Fruit fly (Drosophila melanogaster): ENCODE results near the gene Kebab.

The Kebab gene

dm6 chr2L:2031522-2031921 is 13.8 kb upstream of the Kebab start (continued):
- no peak for TF ChIP-seq ind (GFP tag; optimal IDR thresholded peaks at IDR 0.05)
- peak; percentile 83 for TF ChIP-seq Opbp (GFP tag; IDR thresholded peaks at IDR 0.05; ENCODE audit: partially characterized antibody)
- peak; percentile 86 for TF ChIP-seq CG6791 (GFP tag; IDR thresholded peaks at IDR 0.05; ENCODE audit: partially characterized antibody)
- no peak for TF ChIP-seq gfzf (GFP tag; optimal IDR thresholded peaks at IDR 0.05)
- TF ChIP-seq TFAM (GFP tag; optimal IDR thresholded peaks at IDR 0.05) = no peak
- TF ChIP-seq CG7786 (GFP tag; optimal IDR thresholded peaks at IDR 0.05) = no peak
- no peak for TF ChIP-seq dati (GFP tag; IDR thresholded peaks at IDR 0.05)
- no peak for TF ChIP-seq Nf-YB (GFP tag; optimal IDR thresholded peaks at IDR 0.05)
- TF ChIP-seq btn (GFP tag; optimal IDR thresholded peaks at IDR 0.05) = no peak
- TF ChIP-seq CG31441 (GFP tag; IDR thresholded peaks at IDR 0.05) = no peak
- peak; percentile 87 for TF ChIP-seq mld (GFP tag; IDR thresholded peaks at IDR 0.05; ENCODE audit: partially characterized antibody)
- no peak for TF ChIP-seq Sox100B (GFP tag; optimal IDR thresholded peaks at IDR 0.05)
- TF ChIP-seq bsh (GFP tag; optimal IDR thresholded peaks at IDR 0.05) = no peak
- no peak for TF ChIP-seq CG16815 (GFP tag; optimal IDR thresholded peaks at IDR 0.05)
- TF ChIP-seq tll (GFP tag; optimal IDR thresholded peaks at IDR 0.05) = no peak
- TF ChIP-seq CG4707 (GFP tag; optimal IDR thresholded peaks at IDR 0.05) = no peak
- no peak for TF ChIP-seq CG9727 (GFP tag; optimal IDR thresholded peaks at IDR 0.05)
- TF ChIP-seq CG4404 (GFP tag; IDR thresholded peaks at IDR 0.05) = no peak
- TF ChIP-seq zen2 (GFP tag; IDR thresholded peaks at IDR 0.05; ENCODE audit: partially characterized antibody) = 0 out of 3 replicates have a peak, but pooled peaks have one; percentile 27
- no peak for TF ChIP-seq CG7271 (tag; optimal IDR thresholded peaks at IDR 0.05)
- no peak for TF ChIP-seq danr (GFP tag; IDR thresholded peaks at IDR 0.05)
- TF ChIP-seq vvl (GFP tag; IDR thresholded peaks at IDR 0.05) = no peak
- no peak for TF ChIP-seq Hey (tag; optimal IDR thresholded peaks at IDR 0.05)
- TF ChIP-seq lab (GFP tag; optimal IDR thresholded peaks at IDR 0.05) = no peak
- TF ChIP-seq HLHmδ (GFP tag; optimal IDR thresholded peaks at IDR 0.05) = no peak

dm6 chr2L:2032076-2032475 is 13.2 kb upstream of the Kebab start:
- TF ChIP-seq Lpt (GFP tag; optimal IDR thresholded peaks at IDR 0.05) = no peak
- no peak for TF ChIP-seq NFAT (GFP tag; IDR thresholded peaks at IDR 0.05)
- 0 out of 3 replicates have a peak, but pooled peaks have one; percentile 33 for TF ChIP-seq dysf (GFP tag; IDR thresholded peaks at IDR 0.05)
- peak; percentile 53 for TF ChIP-seq CG2678 (tag; optimal IDR thresholded peaks at IDR 0.05)
- TF ChIP-seq CG4328 (GFP tag; optimal IDR thresholded peaks at IDR 0.05) = no peak
- TF ChIP-seq CG18262 (tag; optimal IDR thresholded peaks at IDR 0.05) = peak; percentile 58
- 0 out of 3 replicates have a peak, but pooled peaks have one; percentile 38 for TF ChIP-seq otp (GFP tag; IDR thresholded peaks at IDR 0.05)
- TF ChIP-seq tio (GFP tag; optimal IDR thresholded peaks at IDR 0.05) = peak; percentile 29
- TF ChIP-seq vnd (GFP tag; IDR thresholded peaks at IDR 0.05; ENCODE audit: partially characterized antibody) = no peak
- TF ChIP-seq CG11504 (tag; optimal IDR thresholded peaks at IDR 0.05) = peak; percentile 51
- no peak for TF ChIP-seq prd (optimal IDR thresholded peaks at IDR 0.05)
- TF ChIP-seq prd (GFP tag; IDR thresholded peaks at IDR 0.05) = peak; percentile 47; the same call in 1 of the 3 replicates
- peak; percentile 21 for TF ChIP-seq CG17829 (tag; optimal IDR thresholded peaks at IDR 0.05)
- TF ChIP-seq CG14441 (GFP tag; IDR thresholded peaks at IDR 0.05) = no peak
- TF ChIP-seq CG1233 (GFP tag; optimal IDR thresholded peaks at IDR 0.05) = peak; percentile 22
- TF ChIP-seq CG4820 (GFP tag; optimal IDR thresholded peaks at IDR 0.05) = peak; percentile 18
- peak; percentile 18 for TF ChIP-seq dmrt11E (tag; optimal IDR thresholded peaks at IDR 0.05)
- peak; percentile 33 for TF ChIP-seq CG4424 (GFP tag; optimal IDR thresholded peaks at IDR 0.05)
- TF ChIP-seq lmd (GFP tag; IDR thresholded peaks at IDR 0.05) = peak; percentile 29; the same call in 1 of the 2 replicates
- no peak for TF ChIP-seq CG6689 (GFP tag; IDR thresholded peaks at IDR 0.05)
- peak; percentile 28; the same call in 1 of the 4 replicates for TF ChIP-seq Gug (GFP tag; IDR thresholded peaks at IDR 0.05)
- no peak for TF ChIP-seq CG3995 (GFP tag; optimal IDR thresholded peaks at IDR 0.05)
- peak; percentile 63 for TF ChIP-seq Blimp-1 (GFP tag; optimal IDR thresholded peaks at IDR 0.05)
- TF ChIP-seq Med (GFP tag) = peak; percentile 78
- TF ChIP-seq schlank (tag; optimal IDR thresholded peaks at IDR 0.05) = no peak
- peak; percentile 10 for TF ChIP-seq tin (GFP tag; optimal IDR thresholded peaks at IDR 0.05)

Data from whole organism, embryonic.